Worm (Caenorhabditis elegans) whole organism, L2 larva: Measurements from ENCODE around the gene sri-1.

Source experiments
- alr-1 ChIP-seq: fragments of 150-350 bp; optimal IDR thresholded peaks from 2 replicates; lab custom pipeline; 2014; ENCODE audit warnings: missing biosample characterization, missing genetic modification characterization
- ceh-82 ChIP-seq: fragments of 150-350 bp; optimal IDR thresholded peaks from 2 replicates; lab custom pipeline; 2014; ENCODE audit warnings: missing biosample characterization, missing genetic modification characterization
- lin-39 ChIP-seq: fragments of 150-350 bp; optimal IDR thresholded peaks from 2 replicates; lab custom pipeline; 2014; ENCODE audit warnings: missing biosample characterization, missing genetic modification reagents, missing genetic modification characterization
- zag-1 ChIP-seq: fragments of 150-350 bp; optimal IDR thresholded peaks from 2 replicates; lab custom pipeline; 2014; ENCODE audit warnings: missing biosample characterization, missing genetic modification characterization

DNA sequence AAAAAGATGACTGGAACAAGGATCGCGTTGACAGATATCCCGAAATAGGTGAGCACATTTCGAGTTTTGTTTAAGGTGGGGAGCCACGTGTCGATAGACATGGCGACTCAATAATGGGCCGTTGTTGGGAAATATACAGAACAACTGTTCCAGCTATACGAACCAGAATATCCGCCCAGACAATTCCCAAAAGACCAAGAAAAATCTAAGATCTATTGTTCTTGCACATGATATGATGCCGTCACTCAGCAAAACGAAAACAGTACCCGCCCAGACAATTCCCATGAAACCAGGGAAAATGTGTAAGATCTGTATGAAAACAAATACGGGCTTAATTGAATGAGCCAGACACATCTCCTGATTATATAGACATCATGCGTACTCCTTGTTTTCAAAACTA is 40.1 kb upstream of the sri-1 start, which contains the start of gene str-231:
- no peak for TF ChIP-seq lin-39 (tag; lab: Kevin White, UChicago)
- no peak for TF ChIP-seq alr-1 (tag; lab: Kevin White, UChicago)
- TF ChIP-seq ceh-82 (tag; lab: Kevin White, UChicago) = no peak
- TF ChIP-seq zag-1 = no peak
